Fruit fly (Drosophila melanogaster): Measurements from ENCODE around the gene Dic61B.

dm6 chr3L:175949-176348 is 23.6 kb upstream of the Dic61B start, which contains the start of gene CG7049:
- TF ChIP-seq br (GFP tag; optimal IDR thresholded peaks at IDR 0.05) (no peak), psq (GFP tag; optimal IDR thresholded peaks at IDR 0.05) (no peak), fru (GFP tag; optimal IDR thresholded peaks at IDR 0.05) (no peak), Hr83 (GFP tag; optimal IDR thresholded peaks at IDR 0.05; ENCODE audit: poor library complexity, severe bottlenecking) (no peak), brk (GFP tag; optimal IDR thresholded peaks at IDR 0.05) (no peak), h (GFP tag; optimal IDR thresholded peaks at IDR 0.05) (no peak), Hr78 (GFP tag; optimal IDR thresholded peaks at IDR 0.05) (no peak), Vsx2 (GFP tag; optimal IDR thresholded peaks at IDR 0.05; ENCODE audit: partially characterized antibody) (no peak), dsf (GFP tag; optimal IDR thresholded peaks at IDR 0.05; ENCODE audit: borderline replicate concordance) (no peak), sage (GFP tag; optimal IDR thresholded peaks at IDR 0.05) (no peak), pan (optimal IDR thresholded peaks at IDR 0.05) (no peak), HLH106 (tag; optimal IDR thresholded peaks at IDR 0.05) (no peak)

Measured in whole organism, wandering third instar larva.